Fruit fly (Drosophila melanogaster) whole organism, adult: ENCODE data around the gene Rbbp5.

Experiments
- CG11617 ChIP-seq: fragments of 200-800 bp; sonication (Bioruptor generic); optimal IDR thresholded peaks from 2 replicates; lab custom pipeline; 2017; ENCODE audit warnings: mild to moderate bottlenecking, missing biosample characterization, missing genetic modification reagents, missing genetic modification characterization
- CG12768 ChIP-seq: fragments of 200-800 bp; sonication (Bioruptor generic); optimal IDR thresholded peaks from 2 replicates; lab custom pipeline; 2017; ENCODE audit warnings: missing biosample characterization, missing genetic modification characterization, mild to moderate bottlenecking, moderate library complexity, missing genetic modification reagents
- CG14711 ChIP-seq: fragments of 200-800 bp; sonication (Bioruptor generic); optimal IDR thresholded peaks from 2 replicates; lab custom pipeline; 2018; ENCODE audit warnings: missing biosample characterization, mild to moderate bottlenecking, missing genetic modification characterization, moderate library complexity
- CG1620 ChIP-seq: fragments of 200-800 bp; sonication (Bioruptor generic); optimal IDR thresholded peaks from 2 replicates; lab custom pipeline; 2016; ENCODE audit warnings: missing biosample characterization, missing genetic modification characterization
- CG33017 ChIP-seq: fragments of 200-800 bp; sonication (Bioruptor generic); optimal IDR thresholded peaks from 2 replicates; lab custom pipeline; 2018; ENCODE audit warnings: missing biosample characterization, mild to moderate bottlenecking, missing genetic modification characterization, moderate library complexity
- CG5204 ChIP-seq: fragments of 200-800 bp; sonication (Bioruptor generic); optimal IDR thresholded peaks from 2 replicates; lab custom pipeline; 2016; ENCODE audit warnings: missing biosample characterization, missing genetic modification characterization
- CG7045 ChIP-seq: fragments of 200-800 bp; sonication (Bioruptor generic); optimal IDR thresholded peaks from 2 replicates; lab custom pipeline; 2017; ENCODE audit warnings: missing biosample characterization, mild to moderate bottlenecking, missing genetic modification characterization
- CG7101 ChIP-seq: fragments of 200-800 bp; sonication (Bioruptor generic); optimal IDR thresholded peaks from 2 replicates; lab custom pipeline; 2018; ENCODE audit warnings: missing biosample characterization, mild to moderate bottlenecking, missing genetic modification characterization, moderate library complexity
- Clk ChIP-seq: fragments of 200-800 bp; sonication (Bioruptor generic); optimal IDR thresholded peaks from 2 replicates; lab custom pipeline; 2017; ENCODE audit warnings: missing biosample characterization, missing genetic modification characterization
- Crg-1 ChIP-seq: fragments of 200-800 bp; sonication (Bioruptor generic); optimal IDR thresholded peaks from 2 replicates; lab custom pipeline; 2016; ENCODE audit warnings: missing biosample characterization, missing genetic modification characterization
- Hr96 ChIP-seq: fragments of 200-800 bp; sonication (Bioruptor generic); optimal IDR thresholded peaks from 2 replicates; lab custom pipeline; 2016; ENCODE audit warnings: missing biosample characterization, missing genetic modification characterization
- Mnt ChIP-seq: fragments of 200-800 bp; sonication (Bioruptor generic); optimal IDR thresholded peaks from 2 replicates; lab custom pipeline; 2016; ENCODE audit warnings: missing biosample characterization, mild to moderate bottlenecking, missing genetic modification characterization
- bab1 ChIP-seq: fragments of 200-800 bp; sonication (Bioruptor generic); optimal IDR thresholded peaks from 3 replicates; lab custom pipeline; 2019; ENCODE audit warnings: missing biosample characterization, mild to moderate bottlenecking, missing genetic modification characterization, moderate library complexity
- cic ChIP-seq: fragments of 200-800 bp; sonication (Bioruptor generic); optimal IDR thresholded peaks from 2 replicates; lab custom pipeline; 2017; ENCODE audit warnings: missing biosample characterization, mild to moderate bottlenecking, missing genetic modification characterization, moderate library complexity
- cnc ChIP-seq, 2 experiments: fragments of >200 bp; optimal IDR thresholded peaks; 2 replicates each; lab custom pipeline; 2017
- kay ChIP-seq: fragments of 200-800 bp; sonication (Bioruptor generic); peaks from one replicate; lab custom pipeline; 2016; ENCODE audit warnings: missing biosample characterization, missing genetic modification characterization, borderline replicate concordance
- ovo ChIP-seq: fragments of 200-800 bp; sonication (Bioruptor generic); optimal IDR thresholded peaks from 2 replicates; lab custom pipeline; 2016; ENCODE audit warnings: missing biosample characterization, missing genetic modification characterization
- pad ChIP-seq: fragments of 200-800 bp; sonication (Bioruptor generic); optimal IDR thresholded peaks from 3 replicates; lab custom pipeline; 2017; ENCODE audit warnings: missing biosample characterization, missing genetic modification characterization, mild to moderate bottlenecking, moderate library complexity, missing genetic modification reagents
- tj ChIP-seq: fragments of 200-800 bp; sonication (Bioruptor generic); optimal IDR thresholded peaks from 3 replicates; lab custom pipeline; 2017; ENCODE audit warnings: missing biosample characterization, mild to moderate bottlenecking, missing genetic modification characterization, moderate library complexity
- toe ChIP-seq: fragments of 200-800 bp; sonication (Bioruptor generic); optimal IDR thresholded peaks from 2 replicates; lab custom pipeline; 2016; ENCODE audit warnings: missing biosample characterization, missing genetic modification characterization

Rbbp5 gene

dm6 chr3L:20354363-20354762 is 6.6 kb upstream of the Rbbp5 start:
- TF ChIP-seq Crg-1 (GFP tag; lab: Kevin White, UChicago), result no peak
- no peak for TF ChIP-seq bab1

- TF ChIP-seq CG12768 (GFP tag; lab: Kevin White, UChicago) (peak; percentile 9), Clk (no peak), CG33017 (tag; lab: Kevin White, UChicago) (peak; percentile 68), CG7101 (tag; lab: Kevin White, UChicago) (peak; percentile 79), Crg-1 (GFP tag; lab: Kevin White, UChicago) (no peak), CG11617 (GFP tag; lab: Kevin White, UChicago) (peak; percentile 43), kay (GFP tag; lab: Kevin White, UChicago) (peak; percentile 83), Mnt (peak; percentile 30), bab1 (no peak), Hr96 (GFP tag; lab: Kevin White, UChicago) (no peak), tj (peak; percentile 10), CG1620 (GFP tag; lab: Kevin White, UChicago) (no peak), pad (GFP tag; lab: Kevin White, UChicago) (peak; percentile 19), cic (peak; percentile 81), CG14711 (tag; lab: Kevin White, UChicago) (peak; percentile 12), toe (GFP tag; lab: Kevin White, UChicago) (no peak), CG5204 (no peak), CG7045 (GFP tag; lab: Kevin White, UChicago) (peak; percentile 54), cnc (optimal IDR thresholded peaks at IDR 0.05; lab: Kevin White, UChicago) (no peak), ovo (GFP tag; lab: Kevin White, UChicago) (no peak)
These were observed 6.1 kb upstream of the Rbbp5 start for dm6 chr3L:20353726-20354332.

dm6 chr3L:20353149-20353548 is 5.4 kb upstream of the Rbbp5 start, which contains the start of gene CG5618:
Gene CG5618, plus strand, starts transcription at chr3L:20353449.
- TF ChIP-seq toe (GFP tag; lab: Kevin White, UChicago), result no peak
- no peak for TF ChIP-seq CG14711 (tag; lab: Kevin White, UChicago)
- no peak for TF ChIP-seq CG33017 (tag; lab: Kevin White, UChicago)
- no peak for TF ChIP-seq kay (GFP tag; lab: Kevin White, UChicago)
- no peak for TF ChIP-seq Mnt
- TF ChIP-seq bab1, result no peak
- TF ChIP-seq CG12768 (GFP tag; lab: Kevin White, UChicago), result no peak
- no peak for TF ChIP-seq tj
- TF ChIP-seq CG1620 (GFP tag; lab: Kevin White, UChicago), result no peak
- no peak for TF ChIP-seq Hr96 (GFP tag; lab: Kevin White, UChicago)
- TF ChIP-seq CG11617 (GFP tag; lab: Kevin White, UChicago), result no peak
- TF ChIP-seq Crg-1 (GFP tag; lab: Kevin White, UChicago), result no peak
- TF ChIP-seq cnc (optimal IDR thresholded peaks at IDR 0.05; lab: Kevin White, UChicago), result no peak
- no peak for TF ChIP-seq cic
- no peak for TF ChIP-seq ovo (GFP tag; lab: Kevin White, UChicago)
- TF ChIP-seq CG7045 (GFP tag; lab: Kevin White, UChicago), result no peak
- TF ChIP-seq CG5204, result no peak

dm6 chr3L:20349333-20349924 is 1.7 kb upstream of the Rbbp5 start:
- peak; percentile 92 for TF ChIP-seq kay (GFP tag; lab: Kevin White, UChicago)
- TF ChIP-seq bab1, result no peak
- TF ChIP-seq ovo (GFP tag; lab: Kevin White, UChicago), result no peak
- no peak for TF ChIP-seq pad (GFP tag; lab: Kevin White, UChicago)
- TF ChIP-seq Mnt, result peak; percentile 52
- TF ChIP-seq CG1620 (GFP tag; lab: Kevin White, UChicago), result no peak

- TF ChIP-seq CG14711 (tag; lab: Kevin White, UChicago), result no peak
- peak; percentile 93 for TF ChIP-seq pad (GFP tag; lab: Kevin White, UChicago)
These were observed 895 bp upstream of the Rbbp5 start for dm6 chr3L:20348581-20349093.

dm6 chr3L:20342334-20342733 is 5.4 kb downstream of the Rbbp5 start, which contains the start of gene Spn77Bc:
Gene Spn77Bc, plus strand, starts transcription at chr3L:20342634.
- TF ChIP-seq CG1620 (GFP tag; lab: Kevin White, UChicago) (no peak), CG14711 (tag; lab: Kevin White, UChicago) (no peak), kay (GFP tag; lab: Kevin White, UChicago) (no peak), pad (GFP tag; lab: Kevin White, UChicago) (no peak), CG11617 (GFP tag; lab: Kevin White, UChicago) (no peak), Crg-1 (GFP tag; lab: Kevin White, UChicago) (no peak), ovo (GFP tag; lab: Kevin White, UChicago) (no peak), cnc (optimal IDR thresholded peaks at IDR 0.05; lab: Kevin White, UChicago) (no peak), CG12768 (GFP tag; lab: Kevin White, UChicago) (no peak), toe (GFP tag; lab: Kevin White, UChicago) (no peak), CG7045 (GFP tag; lab: Kevin White, UChicago) (no peak)
